Worm (Caenorhabditis elegans) whole organism, L4 larva: ENCODE measurements around the gene T15B12.1.
A peak's percentile ranks its signal among the peaks of the same experiment; 100 is the strongest.

Experiments
- F10B5.3 ChIP-seq: sonication (generic microtip); optimal IDR thresholded peaks from 2 replicates; lab custom pipeline; 2016; ENCODE audit warnings: mild to moderate bottlenecking, missing genetic modification characterization, missing compliant biosample characterization
- F26F4.8 ChIP-seq: fragments of 200-800 bp; sonication (Bioruptor generic); conservative IDR thresholded peaks from 2 replicates; pipeline ENCODE4 v1.3.6; 2022; ENCODE audit warnings: missing genetic modification characterization, missing compliant biosample characterization
- F44E2.7 ChIP-seq: fragments of 200-800 bp; sonication (Bioruptor generic); IDR thresholded peaks from 2 replicates; pipeline ENCODE4 v2.1.2; 2022; ENCODE audit warnings: missing genetic modification characterization, missing compliant biosample characterization
- R02D3.7 ChIP-seq: fragments of 150-350 bp; sonication (generic microtip); optimal IDR thresholded peaks from 3 replicates; lab custom pipeline; 2014; ENCODE audit warnings: missing biosample characterization, missing genetic modification characterization
- Y105C5A.15 ChIP-seq: fragments of 200-800 bp; sonication (Bioruptor generic); IDR thresholded peaks from 2 replicates; pipeline ENCODE4 v1.3.6; 2022; ENCODE audit warnings: missing genetic modification characterization, missing compliant biosample characterization
- ZK337.2 ChIP-seq: fragments of 200-800 bp; sonication (Bioruptor generic); IDR thresholded peaks from 2 replicates; pipeline ENCODE4 v1.3.6; 2022; ENCODE audit warnings: missing genetic modification reagents, missing genetic modification characterization, missing compliant biosample characterization
- aly-2 ChIP-seq: sonication (generic microtip); optimal IDR thresholded peaks from 2 replicates; lab custom pipeline; 2018; ENCODE audit warnings: missing biosample characterization, missing genetic modification characterization
- ama-1 ChIP-seq: fragments of 150-350 bp; optimal IDR thresholded peaks from 2 replicates; lab custom pipeline; 2014; ENCODE audit warnings: inconsistent platforms, mixed read lengths
- attf-4 ChIP-seq: sonication (generic microtip); optimal IDR thresholded peaks from 3 replicates; lab custom pipeline; 2017; ENCODE audit warnings: missing biosample characterization, missing genetic modification characterization
- ceh-20 ChIP-seq: fragments of 200-800 bp; sonication (Bioruptor generic); IDR thresholded peaks from 2 replicates; pipeline ENCODE4 v1.3.6; 2022; ENCODE audit warnings: missing genetic modification reagents, missing genetic modification characterization, missing compliant biosample characterization
- ceh-28 ChIP-seq: fragments of 150-350 bp; optimal IDR thresholded peaks from 2 replicates; lab custom pipeline; 2014; ENCODE audit warnings: missing biosample characterization, missing genetic modification reagents, missing genetic modification characterization
- ceh-32 ChIP-seq: sonication (generic microtip); optimal IDR thresholded peaks from 2 replicates; lab custom pipeline; 2016; ENCODE audit warnings: mild to moderate bottlenecking, missing genetic modification characterization, missing compliant biosample characterization; ENCODE audit not compliant: poor library complexity
- ceh-44 ChIP-seq: fragments of 200-800 bp; sonication (Bioruptor generic); IDR thresholded peaks from 2 replicates; pipeline ENCODE4 v1.3.6; 2022; ENCODE audit warnings: missing genetic modification reagents, missing genetic modification characterization, missing compliant biosample characterization
- dmd-6 ChIP-seq: fragments of 200-800 bp; sonication (Bioruptor generic); IDR thresholded peaks from 2 replicates; pipeline ENCODE4 v1.3.6; 2022; ENCODE audit warnings: missing genetic modification reagents, missing genetic modification characterization, missing compliant biosample characterization
- dpl-1 ChIP-seq: fragments of 150-350 bp; optimal IDR thresholded peaks from 2 replicates; lab custom pipeline; 2014; ENCODE audit warnings: missing biosample characterization, missing genetic modification reagents, missing genetic modification characterization
- duxl-1 ChIP-seq: sonication (generic microtip); optimal IDR thresholded peaks from 2 replicates; lab custom pipeline; 2016; ENCODE audit warnings: mild to moderate bottlenecking, missing genetic modification characterization, moderate library complexity, missing compliant biosample characterization; ENCODE audit not compliant: poor library complexity
- egl-27 ChIP-seq: sonication (generic microtip); optimal IDR thresholded peaks from 3 replicates; lab custom pipeline; 2017; ENCODE audit warnings: missing biosample characterization, missing genetic modification reagents, missing genetic modification characterization
- egl-43 ChIP-seq: fragments of 200-800 bp; sonication (Bioruptor generic); IDR thresholded peaks from 2 replicates; pipeline ENCODE4 v1.3.6; 2022; ENCODE audit warnings: missing genetic modification reagents, missing genetic modification characterization, missing compliant biosample characterization
- fkh-10 ChIP-seq: fragments of 150-350 bp; optimal IDR thresholded peaks from 2 replicates; lab custom pipeline; 2014; ENCODE audit warnings: missing biosample characterization, missing genetic modification reagents, missing genetic modification characterization
- gei-8 ChIP-seq: fragments of 200-800 bp; sonication (Bioruptor generic); optimal IDR thresholded peaks from 2 replicates; lab custom pipeline; 2018; ENCODE audit warnings: mild to moderate bottlenecking, missing genetic modification characterization, missing compliant biosample characterization
- hlh-30 ChIP-seq: sonication (generic microtip); optimal IDR thresholded peaks from 2 replicates; lab custom pipeline; 2017; ENCODE audit warnings: antibody characterized with exemption, mild to moderate bottlenecking, missing genetic modification characterization, missing compliant biosample characterization; ENCODE audit not compliant: insufficient read depth
- lin-1 ChIP-seq: fragments of 200-800 bp; sonication (Bioruptor generic); IDR thresholded peaks from 2 replicates; pipeline ENCODE4 v1.3.6; 2022; ENCODE audit warnings: missing genetic modification reagents, missing genetic modification characterization, missing compliant biosample characterization
- lir-3 ChIP-seq: sonication (generic microtip); optimal IDR thresholded peaks from 2 replicates; lab custom pipeline; 2016; ENCODE audit warnings: mild to moderate bottlenecking, missing genetic modification characterization, missing compliant biosample characterization
- lsy-2 ChIP-seq, 2 experiments: fragments of 150-350 bp in 1 of 2; sonication (generic microtip) in 1 of 2; optimal IDR thresholded peaks; 2 replicates each; lab custom pipeline; 2014 to 2017; ENCODE audit warnings: missing biosample characterization in 2 of 2, missing genetic modification characterization in 2 of 2
- madf-5 ChIP-seq, 2 experiments: fragments of 200-800 bp; sonication (Bioruptor generic); IDR thresholded peaks; 2 replicates each; pipeline ENCODE4 v1.3.6; 2022; ENCODE audit warnings: missing compliant biosample characterization in 2 of 2, missing genetic modification characterization in 2 of 2
- madf-9 ChIP-seq: fragments of 200-800 bp; sonication (Bioruptor generic); conservative IDR thresholded peaks from 2 replicates; pipeline ENCODE4 v1.3.6; 2022; ENCODE audit warnings: missing genetic modification reagents, missing genetic modification characterization, missing compliant biosample characterization
- mdl-1 ChIP-seq, 2 experiments: fragments of 150-350 bp in 1 of 2; sonication (generic microtip) in 1 of 2; optimal IDR thresholded peaks; 2 replicates each; lab custom pipeline; 2014 to 2017; ENCODE audit warnings: missing biosample characterization in 2 of 2, missing genetic modification characterization in 2 of 2
- nhr-102 ChIP-seq: sonication (generic microtip); optimal IDR thresholded peaks from 2 replicates; lab custom pipeline; 2016; ENCODE audit warnings: mild to moderate bottlenecking, missing genetic modification characterization, moderate library complexity, missing compliant biosample characterization
- nhr-11 ChIP-seq: fragments of 150-350 bp; optimal IDR thresholded peaks from 2 replicates; lab custom pipeline; 2014; ENCODE audit warnings: missing biosample characterization, missing genetic modification characterization
- nhr-237 ChIP-seq: sonication (generic microtip); optimal IDR thresholded peaks from 2 replicates; lab custom pipeline; 2017; ENCODE audit warnings: missing biosample characterization, missing genetic modification characterization
- nhr-25 ChIP-seq: sonication (generic microtip); optimal IDR thresholded peaks from 2 replicates; lab custom pipeline; 2017; ENCODE audit warnings: missing genetic modification characterization, mild to moderate bottlenecking, missing compliant biosample characterization, antibody characterized with exemption, moderate library complexity, borderline replicate concordance; ENCODE audit not compliant: insufficient read depth
- nhr-77 ChIP-seq: fragments of 150-350 bp; optimal IDR thresholded peaks from 2 replicates; lab custom pipeline; 2014; ENCODE audit warnings: missing biosample characterization, missing genetic modification characterization
- pha-4 ChIP-seq, 2 experiments: fragments of 150-350 bp in 1 of 2; fragments of 200-800 bp in 1 of 2; sonication (Bioruptor generic) in 1 of 2; IDR thresholded peaks in 1 of 2; optimal IDR thresholded peaks in 1 of 2; 2 replicates each; pipeline versions ENCODE4 v1.3.6 to Lab custom; 2014 to 2022; ENCODE audit warnings: missing genetic modification characterization in 2 of 2, missing genetic modification reagents in 2 of 2, missing biosample characterization in 1 of 2, missing compliant biosample characterization in 1 of 2
- php-3 ChIP-seq: fragments of 200-800 bp; sonication (Bioruptor generic); IDR thresholded peaks from 2 replicates; pipeline ENCODE4 v1.3.6; 2022; ENCODE audit warnings: missing genetic modification reagents, missing genetic modification characterization, missing compliant biosample characterization
- saeg-2 ChIP-seq: fragments of 200-800 bp; sonication (Bioruptor generic); IDR thresholded peaks from 2 replicates; pipeline ENCODE4 v1.3.6; 2022; ENCODE audit warnings: missing genetic modification reagents, missing genetic modification characterization, missing compliant biosample characterization
- skn-1 ChIP-seq: fragments of 150-350 bp; optimal IDR thresholded peaks from 2 replicates; lab custom pipeline; 2014; ENCODE audit warnings: missing biosample characterization, missing genetic modification characterization
- snpc-4 ChIP-seq: fragments of 150-350 bp; optimal IDR thresholded peaks from 2 replicates; lab custom pipeline; 2014; ENCODE audit warnings: missing biosample characterization, missing genetic modification characterization
- spr-1 ChIP-seq: sonication (generic microtip); optimal IDR thresholded peaks from 2 replicates; lab custom pipeline; 2016; ENCODE audit warnings: mild to moderate bottlenecking, missing genetic modification characterization, missing compliant biosample characterization
- spr-3 ChIP-seq: fragments of 200-800 bp; sonication (Bioruptor generic); optimal IDR thresholded peaks from 2 replicates; lab custom pipeline; 2018; ENCODE audit warnings: mild to moderate bottlenecking, missing genetic modification characterization, missing compliant biosample characterization
- unc-62 ChIP-seq, 3 experiments: fragments of 150-350 bp in 1 of 3; sonication (generic microtip); optimal IDR thresholded peaks in 2 of 3; peaks in 1 of 3; 1 replicate in 1 of 3; 2 replicates in 2 of 3; lab custom pipeline; 2014 to 2017; ENCODE audit warnings: missing biosample characterization in 3 of 3, missing genetic modification characterization in 3 of 3, missing genetic modification reagents in 3 of 3, missing genotype in 1 of 3
- vab-7 ChIP-seq: fragments of 200-800 bp; sonication (Bioruptor generic); IDR thresholded peaks from 2 replicates; pipeline ENCODE4 v1.3.6; 2022; ENCODE audit warnings: missing genetic modification reagents, missing genetic modification characterization, missing compliant biosample characterization
- zag-1 ChIP-seq: fragments of 150-350 bp; optimal IDR thresholded peaks from 2 replicates; lab custom pipeline; 2014; ENCODE audit warnings: missing biosample characterization, missing genetic modification characterization

The T15B12.1 gene

ce11 chrIII:5294867-5295266, 6.9 kb downstream of the T15B12.1 start (continued):
- TF ChIP-seq mdl-1 (tag; optimal IDR thresholded peaks at IDR 0.05; lab: Kevin White, UChicago) (peak in 1 of 2 experiments; percentile 52), ceh-20 (GFP tag; lab: Robert Waterston, UW) (peak; percentile 71; the same call in 1 of the 2 replicates), nhr-11 (tag; lab: Kevin White, UChicago) (peak; percentile 44), hlh-30 (tag; lab: Kevin White, UChicago) (peak; percentile 13), ceh-28 (tag; lab: Kevin White, UChicago) (no peak), aly-2 (no peak)

- no peak for TF ChIP-seq ceh-20 (GFP tag; lab: Robert Waterston, UW)
- no peak for TF ChIP-seq saeg-2 (GFP tag; lab: Robert Waterston, UW)
- TF ChIP-seq pha-4 (GFP tag; IDR thresholded peaks at IDR 0.05; lab: Robert Waterston, UW), result no peak
- TF ChIP-seq pha-4 (tag; optimal IDR thresholded peaks at IDR 0.05; lab: Kevin White, UChicago), result no peak
- TF ChIP-seq F26F4.8, result no peak
- TF ChIP-seq vab-7 (GFP tag; lab: Robert Waterston, UW), result no peak
- no peak for TF ChIP-seq attf-4 (tag; lab: Kevin White, UChicago)
- no peak for TF ChIP-seq skn-1
- TF ChIP-seq lir-3 (tag; lab: Kevin White, UChicago), result no peak
- no peak for TF ChIP-seq fkh-10 (GFP tag; lab: Kevin White, UChicago)
- TF ChIP-seq nhr-237 (tag; lab: Kevin White, UChicago), result no peak
- TF ChIP-seq snpc-4 (tag; lab: Kevin White, UChicago), result no peak
- TF ChIP-seq php-3, result no peak
- no peak for TF ChIP-seq ceh-44 (GFP tag; lab: Robert Waterston, UW)
- no peak for TF ChIP-seq ama-1 (lab: Kevin White, UChicago)
- TF ChIP-seq dpl-1 (GFP tag; lab: Kevin White, UChicago), result no peak
Observed at ce11 chrIII:5301786-5302268, 13.8 kb downstream of the T15B12.1 start, which contains the start of the genes T15B12.2 and F52C9.5. TSS of gene T15B12.2 (minus strand) at chrIII:5301886. TSS of gene F52C9.5 (plus strand) at chrIII:5302218.

DNA sequence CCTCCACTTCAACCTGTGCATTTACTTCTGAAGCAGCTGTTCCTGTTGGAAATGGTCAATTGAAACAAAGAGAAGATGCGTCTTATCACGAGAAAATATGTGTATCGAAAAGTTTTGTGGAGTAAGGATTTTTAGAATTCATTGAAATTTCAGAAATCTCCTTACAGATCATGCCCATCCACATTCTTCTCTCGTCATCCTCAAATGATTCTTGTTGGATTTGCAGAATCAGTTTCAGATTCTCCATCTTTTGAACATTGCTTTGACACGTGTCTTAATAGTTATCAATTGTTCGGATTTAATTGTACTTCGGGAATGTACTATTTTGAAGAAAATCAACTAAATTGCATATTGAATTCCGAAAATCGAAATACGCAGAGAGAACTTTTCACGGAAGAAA, 16.1 kb downstream of the T15B12.1 start:
- no peak for TF ChIP-seq madf-9 (GFP tag; lab: Robert Waterston, UW)
- peak in 1 of 2 experiments; percentile 98 for TF ChIP-seq unc-62 (GFP tag; optimal IDR thresholded peaks at IDR 0.05 in 1 of 2; lab: Kevin White, UChicago)
- no peak for TF ChIP-seq unc-62 (tag; optimal IDR thresholded peaks at IDR 0.05; lab: Kevin White, UChicago)

ce11 chrIII:5305725-5306124, 17.7 kb downstream of the T15B12.1 start:
- TF ChIP-seq lsy-2 (tag; optimal IDR thresholded peaks at IDR 0.05; lab: Kevin White, UChicago) (peak in 1 of 2 experiments; percentile 72), spr-3 (GFP tag; lab: Kevin White, UChicago) (peak; percentile 82), egl-43 (peak; percentile 97), nhr-25 (tag; lab: Kevin White, UChicago) (no peak), ceh-32 (tag; lab: Kevin White, UChicago) (no peak), ceh-20 (GFP tag; lab: Robert Waterston, UW) (peak; percentile 68; the same call in 1 of the 2 replicates), php-3 (peak; percentile 75), spr-1 (peak; percentile 69), F44E2.7 (GFP tag; lab: Robert Waterston, UW) (peak; percentile 94), mdl-1 (tag; optimal IDR thresholded peaks at IDR 0.05; lab: Kevin White, UChicago) (no peak), madf-5 (GFP tag; IDR thresholded peaks at IDR 0.05; lab: Robert Waterston, UW) (peak; percentile 88 to 97), zag-1 (tag; lab: Kevin White, UChicago) (no peak), Y105C5A.15 (GFP tag; lab: Robert Waterston, UW) (peak; percentile 91), dmd-6 (GFP tag; lab: Robert Waterston, UW) (peak; percentile 66), nhr-11 (tag; lab: Kevin White, UChicago) (peak; percentile 20), attf-4 (tag; lab: Kevin White, UChicago) (no peak), nhr-102 (tag; lab: Kevin White, UChicago) (peak; percentile 56), egl-27 (tag; lab: Kevin White, UChicago) (no peak), unc-62 (GFP tag; optimal IDR thresholded peaks at IDR 0.05 in 1 of 2; lab: Kevin White, UChicago) (no peak), unc-62 (tag; optimal IDR thresholded peaks at IDR 0.05; lab: Kevin White, UChicago) (no peak), nhr-77 (tag; lab: Kevin White, UChicago) (peak; percentile 0), ZK337.2 (GFP tag; lab: Robert Waterston, UW) (peak; percentile 84), R02D3.7 (no peak), lin-1 (GFP tag; lab: Robert Waterston, UW) (peak; percentile 84), duxl-1 (tag; lab: Kevin White, UChicago) (peak; percentile 83), pha-4 (GFP tag; IDR thresholded peaks at IDR 0.05; lab: Robert Waterston, UW) (peak; percentile 94), pha-4 (tag; optimal IDR thresholded peaks at IDR 0.05; lab: Kevin White, UChicago) (peak; percentile 38), gei-8 (GFP tag; lab: Kevin White, UChicago) (peak; percentile 74), F10B5.3 (tag; lab: Kevin White, UChicago) (peak; percentile 59)
